Fruit fly (Drosophila melanogaster): ENCODE data around the gene CG42523.

The CG42523 gene

dm6 chr2L:4810044-4810609, 47.4 kb downstream of the CG42523 start (continued):
- TF ChIP-seq Sox100B (GFP tag; optimal IDR thresholded peaks at IDR 0.05): no peak
- peak; percentile 98 for TF ChIP-seq Nf-YC (tag; optimal IDR thresholded peaks at IDR 0.05)
- TF ChIP-seq Pdp1 (GFP tag; optimal IDR thresholded peaks at IDR 0.05): peak in 1 of 2 experiments; percentile 33
- peak; percentile 1 for TF ChIP-seq CG12942 (GFP tag; optimal IDR thresholded peaks at IDR 0.05)
- TF ChIP-seq CHES-1-like (GFP tag; optimal IDR thresholded peaks at IDR 0.05): peak; percentile 70
- no peak for TF ChIP-seq CG15696 (tag; optimal IDR thresholded peaks at IDR 0.05)
- TF ChIP-seq CG2712 (tag; optimal IDR thresholded peaks at IDR 0.05): peak; percentile 52
- no peak for TF ChIP-seq Oaz (GFP tag; IDR thresholded peaks at IDR 0.05)
- peak; percentile 25 for TF ChIP-seq CG9727 (GFP tag; optimal IDR thresholded peaks at IDR 0.05)
- TF ChIP-seq mirr (GFP tag; optimal IDR thresholded peaks at IDR 0.05): peak; percentile 60
- no peak for TF ChIP-seq Ada2b (GFP tag; IDR thresholded peaks at IDR 0.05)
- TF ChIP-seq az2 (GFP tag; optimal IDR thresholded peaks at IDR 0.05): peak; percentile 39
- peak; percentile 76 for TF ChIP-seq abd-A (tag; optimal IDR thresholded peaks at IDR 0.05)
- peak; percentile 44; the same call in 1 of the 2 replicates for TF ChIP-seq sens-2 (GFP tag; IDR thresholded peaks at IDR 0.05)
- TF ChIP-seq sd (tag; optimal IDR thresholded peaks at IDR 0.05): peak; percentile 94
- TF ChIP-seq tll (GFP tag; optimal IDR thresholded peaks at IDR 0.05): no peak
- TF ChIP-seq CG34224 (GFP tag; IDR thresholded peaks at IDR 0.05; ENCODE audit: partially characterized antibody): peak; percentile 40
- TF ChIP-seq Chrac-16 (GFP tag; optimal IDR thresholded peaks at IDR 0.05): peak; percentile 25
- TF ChIP-seq CG7745 (tag; optimal IDR thresholded peaks at IDR 0.05): peak; percentile 67
- TF ChIP-seq tap (tag; optimal IDR thresholded peaks at IDR 0.05): peak; percentile 25
- TF ChIP-seq CG10147 (GFP tag; optimal IDR thresholded peaks at IDR 0.05): peak; percentile 55
- TF ChIP-seq ERR (GFP tag; optimal IDR thresholded peaks at IDR 0.05): peak; percentile 16
- peak; percentile 48 for TF ChIP-seq CG15514 (GFP tag; optimal IDR thresholded peaks at IDR 0.05)
- TF ChIP-seq CG30403 (GFP tag; optimal IDR thresholded peaks at IDR 0.05): peak; percentile 52
- TF ChIP-seq CG7987 (GFP tag; optimal IDR thresholded peaks at IDR 0.05): peak; percentile 55
- peak; percentile 42 for TF ChIP-seq Hsf (GFP tag; optimal IDR thresholded peaks at IDR 0.05)
- peak; percentile 29 for TF ChIP-seq CG2678 (tag; optimal IDR thresholded peaks at IDR 0.05)
- TF ChIP-seq lbe (GFP tag; optimal IDR thresholded peaks at IDR 0.05): peak; percentile 17
- peak; percentile 70 for TF ChIP-seq Adf1 (GFP tag; IDR thresholded peaks at IDR 0.05)
- TF ChIP-seq CTCF (GFP tag; optimal IDR thresholded peaks at IDR 0.05): peak; percentile 48
- TF ChIP-seq Dbx (GFP tag; IDR thresholded peaks at IDR 0.05): peak; percentile 61; the same call in 1 of the 3 replicates
- TF ChIP-seq HmgZ (tag; optimal IDR thresholded peaks at IDR 0.05): peak; percentile 89
- TF ChIP-seq eyg (GFP tag; optimal IDR thresholded peaks at IDR 0.05): no peak
- TF ChIP-seq CG31224 (GFP tag; IDR thresholded peaks at IDR 0.05): peak; percentile 99
- TF ChIP-seq fd3F (GFP tag; optimal IDR thresholded peaks at IDR 0.05): peak; percentile 14
- no peak for TF ChIP-seq CG16863 (GFP tag; optimal IDR thresholded peaks at IDR 0.05)
- TF ChIP-seq crp (GFP tag; optimal IDR thresholded peaks at IDR 0.05): peak in 1 of 2 experiments; percentile 48
- peak; percentile 45 for TF ChIP-seq CG1603 (tag; optimal IDR thresholded peaks at IDR 0.05)
- no peak for TF ChIP-seq p53 (GFP tag; optimal IDR thresholded peaks at IDR 0.05)
- no peak for TF ChIP-seq Hr3 (GFP tag; optimal IDR thresholded peaks at IDR 0.05)
- TF ChIP-seq tna (GFP tag; IDR thresholded peaks at IDR 0.05; ENCODE audit: partially characterized antibody): peak; percentile 68; the same call in 1 of the 2 replicates
- peak; percentile 54 for TF ChIP-seq E2f2 (GFP tag; IDR thresholded peaks at IDR 0.05)
- peak; percentile 71 for TF ChIP-seq B-H2 (GFP tag; optimal IDR thresholded peaks at IDR 0.05)
- TF ChIP-seq br (optimal IDR thresholded peaks at IDR 0.05): no peak
- no peak for TF ChIP-seq cas (GFP tag; IDR thresholded peaks at IDR 0.05)
- no peak for TF ChIP-seq CG7928 (GFP tag; optimal IDR thresholded peaks at IDR 0.05)
- TF ChIP-seq CG34422 (GFP tag; IDR thresholded peaks at IDR 0.05): peak; percentile 98
- no peak for TF ChIP-seq schlank (tag; optimal IDR thresholded peaks at IDR 0.05)
- TF ChIP-seq CG17361 (GFP tag; IDR thresholded peaks at IDR 0.05): no peak
- TF ChIP-seq CG15269 (tag; optimal IDR thresholded peaks at IDR 0.05): peak; percentile 58

All from whole organism, embryonic.